Worm (Caenorhabditis elegans) whole organism, late embryonic: ENCODE results near the gene Y43F8C.23.

ENCODE experiments used
- ceh-30 ChIP-seq: fragments of 150-350 bp; optimal IDR thresholded peaks from 2 replicates; lab custom pipeline; 2014; ENCODE audit warnings: missing biosample characterization, missing genetic modification characterization
- ceh-6 ChIP-seq: fragments of 200-800 bp; sonication (Bioruptor generic); optimal IDR thresholded peaks from 2 replicates; lab custom pipeline; 2018; ENCODE audit warnings: mild to moderate bottlenecking, missing genetic modification characterization, missing compliant biosample characterization
- elt-2 ChIP-seq: sonication (generic microtip); optimal IDR thresholded peaks from 2 replicates; lab custom pipeline; 2016; ENCODE audit warnings: missing genetic modification reagents, missing genetic modification characterization, missing compliant biosample characterization
- ets-4 ChIP-seq: sonication (generic microtip); optimal IDR thresholded peaks from 2 replicates; lab custom pipeline; 2016; ENCODE audit warnings: missing genetic modification characterization, missing compliant biosample characterization
- pat-9 ChIP-seq: fragments of 200-800 bp; sonication (Bioruptor generic); optimal IDR thresholded peaks from 2 replicates; lab custom pipeline; 2018; ENCODE audit warnings: mild to moderate bottlenecking, missing genetic modification characterization, moderate library complexity, missing compliant biosample characterization
- rnt-1 ChIP-seq: sonication (generic microtip); optimal IDR thresholded peaks from 2 replicates; lab custom pipeline; 2016; ENCODE audit warnings: missing genetic modification characterization, missing compliant biosample characterization
- tbx-2 ChIP-seq: sonication (generic microtip); optimal IDR thresholded peaks from 2 replicates; lab custom pipeline; 2016; ENCODE audit warnings: missing genetic modification characterization, missing compliant biosample characterization

ce11 chrV:19691271-19691886 lies 20.2 kb downstream of the Y43F8C.23 start:
- no peak for TF ChIP-seq tbx-2 (tag; lab: Kevin White, UChicago)
- no peak for TF ChIP-seq pat-9 (tag; lab: Kevin White, UChicago)
- TF ChIP-seq ets-4 (tag; lab: Kevin White, UChicago), result no peak
- TF ChIP-seq ceh-6 (GFP tag; lab: Kevin White, UChicago), result no peak
- no peak for TF ChIP-seq rnt-1 (tag; lab: Kevin White, UChicago)
- no peak for TF ChIP-seq elt-2
- TF ChIP-seq ceh-30 (tag; lab: Kevin White, UChicago), result no peak
